Fruit fly (Drosophila melanogaster) whole organism, embryonic: ENCODE results near the gene Chrac-16.

Experiments used
- ATbp ChIP-seq: fragments of 200-800 bp; sonication (Bioruptor generic); optimal IDR thresholded peaks from 2 replicates; lab custom pipeline; 2017; ENCODE audit warnings: missing biosample characterization, mild to moderate bottlenecking, missing genetic modification characterization, missing genetic modification reagents
- CG1024 ChIP-seq: fragments of 200-800 bp; sonication (Bioruptor generic); IDR thresholded peaks from 2 replicates; pipeline ENCODE4 v1.3.6; 2022; ENCODE audit warnings: missing biosample characterization, missing genetic modification characterization
- CG11696 ChIP-seq: fragments of 200-800 bp; sonication (Bioruptor generic); IDR thresholded peaks from 2 replicates; pipeline ENCODE4 v1.3.6; 2022; ENCODE audit warnings: missing biosample characterization, missing genetic modification characterization
- CG12219 ChIP-seq: fragments of 200-800 bp; sonication (Bioruptor generic); optimal IDR thresholded peaks from 3 replicates; lab custom pipeline; 2018; ENCODE audit warnings: missing biosample characterization, mild to moderate bottlenecking, missing genetic modification characterization
- CG13894 ChIP-seq: fragments of 200-800 bp; sonication (Bioruptor generic); optimal IDR thresholded peaks from 3 replicates; lab custom pipeline; 2018; ENCODE audit warnings: missing biosample characterization, mild to moderate bottlenecking, missing genetic modification characterization, moderate library complexity
- CG1603 ChIP-seq: fragments of 200-800 bp; sonication (Bioruptor generic); optimal IDR thresholded peaks from 2 replicates; lab custom pipeline; 2019; ENCODE audit warnings: missing biosample characterization, mild to moderate bottlenecking, missing genetic modification characterization, moderate library complexity
- CG30431 ChIP-seq: fragments of 200-800 bp; sonication (Bioruptor generic); optimal IDR thresholded peaks from 2 replicates; lab custom pipeline; 2017; ENCODE audit warnings: missing biosample characterization, missing genetic modification characterization
- CG31224 ChIP-seq: fragments of 200-800 bp; sonication (Bioruptor generic); IDR thresholded peaks from 2 replicates; pipeline ENCODE4 v1.3.6; 2022; ENCODE audit warnings: missing biosample characterization, missing genetic modification characterization
- CG33557 ChIP-seq: fragments of 200-800 bp; sonication (Bioruptor generic); optimal IDR thresholded peaks from 2 replicates; lab custom pipeline; 2019; ENCODE audit warnings: missing biosample characterization, mild to moderate bottlenecking, missing genetic modification characterization, moderate library complexity
- CG4360 ChIP-seq: fragments of 200-800 bp; sonication (Bioruptor generic); IDR thresholded peaks from 2 replicates; pipeline ENCODE4 v1.3.6; 2022; ENCODE audit warnings: missing biosample characterization, missing genetic modification characterization
- CG6689 ChIP-seq: fragments of 200-800 bp; sonication (Bioruptor generic); IDR thresholded peaks from 2 replicates; pipeline ENCODE4 v1.3.6; 2022; ENCODE audit warnings: missing biosample characterization, missing genetic modification characterization
- CG7745 ChIP-seq: fragments of 200-800 bp; sonication (Bioruptor generic); optimal IDR thresholded peaks from 2 replicates; lab custom pipeline; 2018; ENCODE audit warnings: missing biosample characterization, mild to moderate bottlenecking, missing genetic modification characterization, moderate library complexity
- CG8281 ChIP-seq: fragments of 200-800 bp; sonication (Bioruptor generic); optimal IDR thresholded peaks from 2 replicates; lab custom pipeline; 2018; ENCODE audit warnings: missing biosample characterization, mild to moderate bottlenecking, missing genetic modification characterization, moderate library complexity
- CG8765 ChIP-seq: fragments of 200-800 bp; sonication (Bioruptor generic); IDR thresholded peaks from 2 replicates; pipeline ENCODE4 v1.3.6; 2022; ENCODE audit warnings: missing biosample characterization, missing genetic modification characterization
- CHES-1-like ChIP-seq: fragments of 200-800 bp; sonication (Bioruptor generic); optimal IDR thresholded peaks from 2 replicates; lab custom pipeline; 2016; ENCODE audit warnings: missing biosample characterization, missing genetic modification characterization
- Hmx ChIP-seq: fragments of 200-800 bp; sonication (Bioruptor generic); optimal IDR thresholded peaks from 2 replicates; lab custom pipeline; 2016; ENCODE audit warnings: missing biosample characterization, missing genetic modification characterization
- Meics ChIP-seq: fragments of 200-800 bp; sonication (Bioruptor generic); optimal IDR thresholded peaks from 2 replicates; lab custom pipeline; 2017; ENCODE audit warnings: missing biosample characterization, mild to moderate bottlenecking, missing genetic modification characterization
- Mes4 ChIP-seq: fragments of 200-800 bp; sonication (Bioruptor generic); optimal IDR thresholded peaks from 2 replicates; lab custom pipeline; 2016; ENCODE audit warnings: missing biosample characterization, missing genetic modification characterization
- Oli ChIP-seq: fragments of 200-800 bp; sonication (Bioruptor generic); optimal IDR thresholded peaks from 2 replicates; lab custom pipeline; 2018; ENCODE audit warnings: missing biosample characterization, mild to moderate bottlenecking, missing genetic modification characterization, moderate library complexity
- Opbp ChIP-seq: fragments of 200-800 bp; sonication (Bioruptor generic); IDR thresholded peaks from 3 replicates; pipeline ENCODE4 v1.3.6; 2022; ENCODE audit warnings: missing biosample characterization, missing genetic modification characterization; ENCODE audit not compliant: partially characterized antibody
- Rx ChIP-seq: fragments of 200-800 bp; sonication (Bioruptor generic); IDR thresholded peaks from 2 replicates; pipeline ENCODE4 v1.3.6; 2022; ENCODE audit warnings: missing biosample characterization, missing genetic modification characterization
- Spps ChIP-seq: fragments of 200-800 bp; sonication (Bioruptor generic); optimal IDR thresholded peaks from 2 replicates; lab custom pipeline; 2018; ENCODE audit warnings: missing biosample characterization, mild to moderate bottlenecking, missing genetic modification characterization
- Vsx1 ChIP-seq: fragments of 200-800 bp; sonication (Bioruptor generic); optimal IDR thresholded peaks from 2 replicates; lab custom pipeline; 2017; ENCODE audit warnings: missing biosample characterization, mild to moderate bottlenecking, missing genetic modification characterization, missing genetic modification reagents
- YL-1 ChIP-seq: fragments of 200-800 bp; sonication (Bioruptor generic); optimal IDR thresholded peaks from 3 replicates; lab custom pipeline; 2017; ENCODE audit warnings: missing biosample characterization, mild to moderate bottlenecking, missing genetic modification characterization
- ac ChIP-seq: fragments of 200-800 bp; sonication (Bioruptor generic); optimal IDR thresholded peaks from 3 replicates; lab custom pipeline; 2017; ENCODE audit warnings: missing biosample characterization, mild to moderate bottlenecking, missing genetic modification characterization
- al ChIP-seq: fragments of 200-800 bp; sonication (Bioruptor generic); IDR thresholded peaks from 2 replicates; pipeline ENCODE4 v1.3.6; 2022; ENCODE audit warnings: missing biosample characterization, missing genetic modification characterization
- bcd ChIP-seq: fragments of 200-800 bp; sonication (Bioruptor generic); optimal IDR thresholded peaks from 2 replicates; lab custom pipeline; 2017; ENCODE audit warnings: missing biosample characterization, mild to moderate bottlenecking, missing genetic modification characterization
- cad ChIP-seq: fragments of >200 bp; optimal IDR thresholded peaks from 2 replicates; lab custom pipeline; 2017; ENCODE audit warnings: missing biosample characterization, missing genetic modification characterization
- chn ChIP-seq: fragments of 200-800 bp; sonication (Bioruptor generic); optimal IDR thresholded peaks from 2 replicates; lab custom pipeline; 2016; ENCODE audit warnings: missing biosample characterization, missing genetic modification characterization
- croc ChIP-seq: fragments of 200-800 bp; sonication (Bioruptor generic); conservative IDR thresholded peaks from 3 replicates; pipeline ENCODE4 v1.3.6; 2022; ENCODE audit warnings: missing biosample characterization, missing genetic modification characterization
- crol ChIP-seq: fragments of 200-800 bp; sonication (Bioruptor generic); IDR thresholded peaks from 2 replicates; pipeline ENCODE4 v1.3.6; 2022; ENCODE audit warnings: missing biosample characterization, missing genetic modification characterization
- danr ChIP-seq: fragments of 200-800 bp; sonication (Bioruptor generic); IDR thresholded peaks from 2 replicates; pipeline ENCODE4 v1.3.6; 2022; ENCODE audit warnings: missing biosample characterization, missing genetic modification characterization
- fd96Cb ChIP-seq: fragments of 200-800 bp; sonication (Bioruptor generic); optimal IDR thresholded peaks from 2 replicates; lab custom pipeline; 2018; ENCODE audit warnings: missing biosample characterization, mild to moderate bottlenecking, missing genetic modification characterization, moderate library complexity
- gce ChIP-seq: fragments of 200-800 bp; sonication (Bioruptor generic); IDR thresholded peaks from 3 replicates; pipeline ENCODE4 v1.3.6; 2022; ENCODE audit warnings: missing biosample characterization, missing genetic modification characterization
- gcm2 ChIP-seq: fragments of 200-800 bp; sonication (Bioruptor generic); optimal IDR thresholded peaks from 2 replicates; lab custom pipeline; 2016; ENCODE audit warnings: missing biosample characterization, missing genetic modification characterization
- hb ChIP-seq: fragments of 200-800 bp; sonication (Bioruptor generic); IDR thresholded peaks from 3 replicates; pipeline ENCODE4 v1.3.6; 2022; ENCODE audit warnings: missing biosample characterization, missing genetic modification characterization; ENCODE audit not compliant: partially characterized antibody
- ind ChIP-seq: fragments of 200-800 bp; sonication (Bioruptor generic); optimal IDR thresholded peaks from 3 replicates; lab custom pipeline; 2016; ENCODE audit warnings: missing biosample characterization, missing genetic modification characterization
- kay ChIP-seq: fragments of 200-800 bp; sonication (Bioruptor generic); optimal IDR thresholded peaks from 2 replicates; lab custom pipeline; 2016; ENCODE audit warnings: missing biosample characterization, missing genetic modification characterization
- kni ChIP-seq: fragments of 200-800 bp; sonication (Bioruptor generic); optimal IDR thresholded peaks from 3 replicates; lab custom pipeline; 2017; ENCODE audit warnings: mild to moderate bottlenecking, missing biosample characterization, missing genetic modification reagents, missing genetic modification characterization
- mam ChIP-seq: fragments of 200-800 bp; sonication (Bioruptor generic); optimal IDR thresholded peaks from 3 replicates; lab custom pipeline; 2016; ENCODE audit warnings: missing biosample characterization, missing genetic modification characterization
- nmo ChIP-seq: fragments of 200-800 bp; sonication (Bioruptor generic); optimal IDR thresholded peaks from 2 replicates; lab custom pipeline; 2018; ENCODE audit warnings: missing biosample characterization, mild to moderate bottlenecking, missing genetic modification characterization, moderate library complexity
- pan ChIP-seq, 4 experiments: fragments of >200 bp in 3 of 4; fragments of 200-800 bp in 1 of 4; sonication (Bioruptor generic) in 1 of 4; optimal IDR thresholded peaks in 3 of 4; IDR thresholded peaks in 1 of 4; 2 replicates each; pipeline versions ENCODE4 v1.3.6 to Lab custom; 2017 to 2022; ENCODE audit warnings: missing biosample characterization in 2 of 4, missing genetic modification characterization in 2 of 4, mixed read lengths in 1 of 4
- ro ChIP-seq: fragments of 200-800 bp; sonication (Bioruptor generic); IDR thresholded peaks from 2 replicates; pipeline ENCODE4 v1.3.6; 2022; ENCODE audit warnings: missing biosample characterization, missing genetic modification characterization
- salm ChIP-seq: fragments of 200-800 bp; sonication (Bioruptor generic); optimal IDR thresholded peaks from 2 replicates; lab custom pipeline; 2018; ENCODE audit warnings: missing biosample characterization, mild to moderate bottlenecking, missing genetic modification characterization
- sim ChIP-seq: fragments of 200-800 bp; sonication (Bioruptor generic); IDR thresholded peaks from 2 replicates; pipeline ENCODE4 v1.3.6; 2022; ENCODE audit warnings: missing biosample characterization, missing genetic modification characterization
- sr ChIP-seq: fragments of 200-800 bp; sonication (Bioruptor generic); IDR thresholded peaks from 3 replicates; pipeline ENCODE4 v1.3.6; 2022; ENCODE audit warnings: missing biosample characterization, missing genetic modification characterization
- toy ChIP-seq: fragments of 200-800 bp; sonication (Bioruptor generic); IDR thresholded peaks from 2 replicates; pipeline ENCODE4 v1.3.6; 2022; ENCODE audit warnings: missing biosample characterization, missing genetic modification characterization
- vvl ChIP-seq: fragments of 200-800 bp; sonication (Bioruptor generic); IDR thresholded peaks from 2 replicates; pipeline ENCODE4 v1.3.6; 2022; ENCODE audit warnings: missing biosample characterization, missing genetic modification characterization
- wdn ChIP-seq: fragments of 200-800 bp; sonication (Bioruptor generic); IDR thresholded peaks from 2 replicates; pipeline ENCODE4 v1.3.6; 2022; ENCODE audit warnings: missing biosample characterization, missing genetic modification characterization

Gene Chrac-16

dm6 chrX:12003437-12004394 lies 14.0 kb downstream of the Chrac-16 start, which contains the start of gene fw (continued):
- TF ChIP-seq CG4360 (GFP tag; lab: Robert Waterston, UW) (no peak), CG8281 (tag; lab: Kevin White, UChicago) (no peak), ac (GFP tag; lab: Kevin White, UChicago) (no peak), kni (no peak), CG33557 (no peak), pan (optimal IDR thresholded peaks at IDR 0.05; lab: Kevin White, UChicago) (no peak), pan (GFP tag; optimal IDR thresholded peaks at IDR 0.05 in 1 of 2, IDR thresholded peaks at IDR 0.05 in 1 of 2) (peak in 1 of 2 experiments; percentile 67), Rx (GFP tag; lab: Robert Waterston, UW) (no peak), CG1024 (GFP tag; lab: Robert Waterston, UW) (no peak), CG1603 (tag; lab: Kevin White, UChicago) (peak; percentile 73), Opbp (GFP tag; lab: Robert Waterston, UW) (no peak), ro (GFP tag; lab: Robert Waterston, UW) (no peak), Vsx1 (GFP tag; lab: Kevin White, UChicago) (no peak), nmo (GFP tag; lab: Kevin White, UChicago) (no peak), crol (GFP tag; lab: Robert Waterston, UW) (no peak), salm (tag; lab: Kevin White, UChicago) (no peak), kay (GFP tag; lab: Kevin White, UChicago) (no peak), gce (GFP tag; lab: Robert Waterston, UW) (no peak), hb (GFP tag; lab: Robert Waterston, UW) (no peak), CG6689 (GFP tag; lab: Robert Waterston, UW) (0 out of 2 replicates have a peak, but pooled peaks have one; percentile 11), CG30431 (GFP tag; lab: Kevin White, UChicago) (no peak), croc (GFP tag; lab: Robert Waterston, UW) (no peak), sim (GFP tag; lab: Robert Waterston, UW) (no peak), ATbp (GFP tag; lab: Kevin White, UChicago) (peak; percentile 46), danr (GFP tag; lab: Robert Waterston, UW) (no peak), toy (no peak), fd96Cb (tag; lab: Kevin White, UChicago) (peak; percentile 9), gcm2 (GFP tag; lab: Kevin White, UChicago) (no peak), vvl (GFP tag; lab: Robert Waterston, UW) (peak; percentile 65; the same call in 1 of the 2 replicates), chn (GFP tag; lab: Kevin White, UChicago) (no peak), Spps (tag; lab: Kevin White, UChicago) (no peak), CG8765 (no peak), Meics (GFP tag; lab: Kevin White, UChicago) (peak; percentile 24), sr (no peak), Oli (tag; lab: Kevin White, UChicago) (no peak), CG31224 (GFP tag; lab: Robert Waterston, UW) (no peak), wdn (GFP tag; lab: Robert Waterston, UW) (no peak), CG7745 (tag; lab: Kevin White, UChicago) (no peak), bcd (GFP tag; lab: Kevin White, UChicago) (no peak), Hmx (GFP tag; lab: Kevin White, UChicago) (no peak), al (GFP tag; lab: Robert Waterston, UW) (no peak), ind (GFP tag; lab: Kevin White, UChicago) (no peak), CG11696 (GFP tag; lab: Robert Waterston, UW) (no peak), CHES-1-like (no peak), YL-1 (no peak), CG13894 (tag; lab: Kevin White, UChicago) (peak; percentile 15), cad (no peak), mam (GFP tag; lab: Kevin White, UChicago) (peak; percentile 20), Mes4 (no peak), CG12219 (GFP tag; lab: Kevin White, UChicago) (peak; percentile 17)
